Fruit fly (Drosophila melanogaster): ENCODE data around the gene Spn77Bb.

- TF ChIP-seq CG34406 (GFP tag; optimal IDR thresholded peaks at IDR 0.05) (no peak), fd59A (GFP tag; optimal IDR thresholded peaks at IDR 0.05) (no peak), CG10669 (GFP tag; optimal IDR thresholded peaks at IDR 0.05) (no peak), Ets21C (GFP tag; optimal IDR thresholded peaks at IDR 0.05) (no peak)
Measured at dm6 chr3L:20299110-20299509, 21.6 kb upstream of the Spn77Bb start, which contains the start of gene SCCRO4.
